Worm (Caenorhabditis elegans): ENCODE results near the gene nspd-2.

The nspd-2 gene

ce11 chrIV:9857952-9858488 is 14.2 kb downstream of the nspd-2 start, which contains the start of gene npp-1:
TSS of gene npp-1 (plus strand) at chrIV:9858488.
- TF ChIP-seq scrt-1 (GFP tag; IDR thresholded peaks at IDR 0.05) (no peak), pes-1 (GFP tag; IDR thresholded peaks at IDR 0.05) (no peak), ceh-13 (GFP tag; optimal IDR thresholded peaks at IDR 0.05) (no peak), ama-1 (optimal IDR thresholded peaks at IDR 0.05) (no peak), hnd-1 (tag; optimal IDR thresholded peaks at IDR 0.05) (no peak), hmbx-1 (tag; optimal IDR thresholded peaks at IDR 0.05) (no peak), ceh-36 (tag; optimal IDR thresholded peaks at IDR 0.05) (no peak), tbx-37 (GFP tag; conservative IDR thresholded peaks at IDR 0.05) (no peak), ets-7 (tag; optimal IDR thresholded peaks at IDR 0.05) (no peak), aly-1 (tag; optimal IDR thresholded peaks at IDR 0.05) (no peak), F13C5.2 (tag; optimal IDR thresholded peaks at IDR 0.05) (no peak), sea-1 (GFP tag; conservative IDR thresholded peaks at IDR 0.05) (no peak), flt-1 (GFP tag; IDR thresholded peaks at IDR 0.05) (no peak), tbx-11 (GFP tag; IDR thresholded peaks at IDR 0.05) (no peak)

DNA sequence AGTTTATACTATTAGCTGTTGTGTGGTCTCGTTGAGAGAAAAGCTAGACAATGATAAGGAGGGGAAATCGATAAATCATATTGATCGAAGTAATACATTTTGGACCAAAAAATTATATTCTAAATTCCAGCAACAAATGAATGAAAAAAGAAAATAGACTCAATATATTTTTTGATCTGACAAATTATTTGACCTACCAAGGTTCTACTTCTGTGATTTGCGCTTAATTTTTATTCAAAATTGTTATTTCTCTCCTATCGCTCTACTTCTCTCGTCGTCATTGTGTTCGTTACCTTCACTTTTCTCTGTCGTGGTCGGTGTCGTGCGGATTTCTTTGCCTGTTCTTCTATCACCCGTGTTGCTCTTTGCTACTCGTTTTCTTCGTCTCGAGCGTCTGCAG is 15.1 kb downstream of the nspd-2 start:
- no peak for TF ChIP-seq tbx-37 (GFP tag; conservative IDR thresholded peaks at IDR 0.05)

- TF ChIP-seq tbx-11 (GFP tag; IDR thresholded peaks at IDR 0.05), result no peak
- no peak for TF ChIP-seq aly-1 (tag; optimal IDR thresholded peaks at IDR 0.05)
- TF ChIP-seq scrt-1 (GFP tag; IDR thresholded peaks at IDR 0.05), result no peak
- TF ChIP-seq B0310.2 (tag; optimal IDR thresholded peaks at IDR 0.05), result no peak
- no peak for TF ChIP-seq ceh-13 (GFP tag; optimal IDR thresholded peaks at IDR 0.05)
- no peak for TF ChIP-seq F13C5.2 (tag; optimal IDR thresholded peaks at IDR 0.05)
- TF ChIP-seq hmg-4 (GFP tag; optimal IDR thresholded peaks at IDR 0.05), result no peak
- no peak for TF ChIP-seq tbx-37 (GFP tag; conservative IDR thresholded peaks at IDR 0.05)
- no peak for TF ChIP-seq hmbx-1 (tag; optimal IDR thresholded peaks at IDR 0.05)
- TF ChIP-seq pes-1 (GFP tag; IDR thresholded peaks at IDR 0.05), result no peak
- TF ChIP-seq hnd-1 (tag; optimal IDR thresholded peaks at IDR 0.05), result no peak
- TF ChIP-seq ceh-36 (tag; optimal IDR thresholded peaks at IDR 0.05), result no peak
- TF ChIP-seq sea-1 (GFP tag; conservative IDR thresholded peaks at IDR 0.05), result no peak
- no peak for TF ChIP-seq ama-1 (optimal IDR thresholded peaks at IDR 0.05)
- TF ChIP-seq flt-1 (GFP tag; IDR thresholded peaks at IDR 0.05), result no peak
- TF ChIP-seq ets-7 (tag; optimal IDR thresholded peaks at IDR 0.05), result no peak
- no peak for TF ChIP-seq tra-4 (tag; optimal IDR thresholded peaks at IDR 0.05)
Observed at ce11 chrIV:9861921-9862320, 18.1 kb downstream of the nspd-2 start, which contains the start of gene K07F5.14. TSS of gene K07F5.14 (plus strand) at chrIV:9862221.

DNA sequence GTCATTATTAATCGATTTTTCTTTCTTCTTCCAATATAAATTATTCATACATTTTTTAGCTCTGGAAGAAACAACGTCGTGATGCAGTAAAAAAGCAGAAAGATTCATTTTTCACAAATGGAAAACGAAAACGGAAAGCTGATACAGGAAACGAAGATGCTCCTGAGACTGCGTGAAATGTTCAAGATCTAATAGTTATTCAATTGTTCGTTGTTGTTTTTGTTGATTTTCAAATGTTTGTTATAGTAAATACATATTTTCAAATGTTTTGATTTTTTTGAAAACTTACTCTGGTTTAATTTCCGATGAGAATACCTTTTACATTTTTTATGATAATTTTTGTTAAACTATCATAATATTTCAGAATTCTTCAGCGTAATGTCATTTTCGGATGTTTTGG is 20.0 kb downstream of the nspd-2 start, which contains the start of gene K07F5.16:
Gene K07F5.16 (plus strand): TSS at position 301 of the 400 bp plus-strand sequence.
- TF ChIP-seq hmg-4 (GFP tag; optimal IDR thresholded peaks at IDR 0.05), result no peak
- TF ChIP-seq ama-1 (optimal IDR thresholded peaks at IDR 0.05), result no peak
- TF ChIP-seq hnd-1 (tag; optimal IDR thresholded peaks at IDR 0.05), result no peak
- TF ChIP-seq tbx-37 (GFP tag; conservative IDR thresholded peaks at IDR 0.05), result no peak
- no peak for TF ChIP-seq ceh-36 (tag; optimal IDR thresholded peaks at IDR 0.05)
- no peak for TF ChIP-seq pes-1 (GFP tag; IDR thresholded peaks at IDR 0.05)
- TF ChIP-seq sea-1 (GFP tag; conservative IDR thresholded peaks at IDR 0.05), result no peak
- TF ChIP-seq aly-1 (tag; optimal IDR thresholded peaks at IDR 0.05), result no peak
- no peak for TF ChIP-seq scrt-1 (GFP tag; IDR thresholded peaks at IDR 0.05)
- no peak for TF ChIP-seq tbx-11 (GFP tag; IDR thresholded peaks at IDR 0.05)
- TF ChIP-seq F13C5.2 (tag; optimal IDR thresholded peaks at IDR 0.05), result no peak
- TF ChIP-seq hmbx-1 (tag; optimal IDR thresholded peaks at IDR 0.05), result no peak
- TF ChIP-seq ets-7 (tag; optimal IDR thresholded peaks at IDR 0.05), result no peak

DNA sequence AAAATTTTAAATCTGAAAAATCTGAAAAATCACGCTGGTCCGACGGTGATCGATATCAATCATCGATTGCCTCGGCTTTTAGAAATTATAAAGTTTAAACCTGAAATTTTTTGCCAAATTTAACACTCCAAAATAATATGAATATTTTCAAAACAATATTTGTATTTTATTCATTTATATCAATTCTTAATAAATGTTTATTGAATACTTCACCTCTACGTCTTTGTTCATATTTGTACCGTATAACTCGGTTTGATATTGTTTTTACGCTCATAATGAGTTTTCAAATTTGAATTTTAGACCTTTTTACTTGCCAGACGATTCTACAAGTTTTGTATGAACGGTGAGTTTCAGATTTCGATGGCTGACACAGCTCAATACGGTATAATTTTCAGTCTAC is 20.9 kb downstream of the nspd-2 start, which contains the start of the genes K07F5.15 and K07F5.22:
Gene K07F5.15 (plus strand): TSS at position 301 of the 400 bp plus-strand sequence.
Gene K07F5.22 (plus strand): TSS at position 301 of the 400 bp plus-strand sequence.
- TF ChIP-seq sea-1 (GFP tag; conservative IDR thresholded peaks at IDR 0.05) (no peak), tbx-37 (GFP tag; conservative IDR thresholded peaks at IDR 0.05) (no peak), B0310.2 (tag; optimal IDR thresholded peaks at IDR 0.05) (no peak), ceh-36 (tag; optimal IDR thresholded peaks at IDR 0.05) (no peak), flt-1 (GFP tag; IDR thresholded peaks at IDR 0.05) (no peak), pes-1 (GFP tag; IDR thresholded peaks at IDR 0.05) (no peak), ama-1 (optimal IDR thresholded peaks at IDR 0.05) (no peak), hnd-1 (tag; optimal IDR thresholded peaks at IDR 0.05) (no peak), tra-4 (tag; optimal IDR thresholded peaks at IDR 0.05) (no peak), F13C5.2 (tag; optimal IDR thresholded peaks at IDR 0.05) (no peak), scrt-1 (GFP tag; IDR thresholded peaks at IDR 0.05) (no peak)

- no peak for TF ChIP-seq tbx-11 (GFP tag; IDR thresholded peaks at IDR 0.05)
- TF ChIP-seq sea-1 (GFP tag; conservative IDR thresholded peaks at IDR 0.05), result no peak
- TF ChIP-seq hmg-4 (GFP tag; optimal IDR thresholded peaks at IDR 0.05), result no peak
- TF ChIP-seq pes-1 (GFP tag; IDR thresholded peaks at IDR 0.05), result no peak
- TF ChIP-seq hmbx-1 (tag; optimal IDR thresholded peaks at IDR 0.05), result no peak
- no peak for TF ChIP-seq B0310.2 (tag; optimal IDR thresholded peaks at IDR 0.05)
- TF ChIP-seq ceh-36 (tag; optimal IDR thresholded peaks at IDR 0.05), result no peak
Observed at ce11 chrIV:9866865-9867264, 23.0 kb downstream of the nspd-2 start.

DNA sequence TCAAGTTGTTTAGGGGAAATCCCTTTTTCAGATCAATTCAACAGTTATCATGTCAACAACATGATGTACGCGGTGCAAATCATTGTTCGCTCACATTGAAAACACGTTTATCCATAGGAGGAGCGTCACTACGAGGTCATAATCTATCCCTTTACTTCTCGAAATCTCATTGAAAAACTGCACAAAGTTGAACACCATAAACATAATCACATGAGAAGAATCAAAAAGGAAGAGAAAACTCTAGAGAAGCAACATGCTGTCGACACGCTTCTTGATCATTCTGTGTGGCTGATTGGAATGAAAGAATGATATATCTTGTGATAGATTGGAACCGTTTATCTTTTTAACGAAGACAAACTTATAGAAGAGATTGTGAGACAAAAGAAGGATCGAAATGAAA is 24.1 kb downstream of the nspd-2 start:
- no peak for TF ChIP-seq hmbx-1 (tag; optimal IDR thresholded peaks at IDR 0.05)
- TF ChIP-seq ceh-13 (GFP tag; optimal IDR thresholded peaks at IDR 0.05), result no peak
- TF ChIP-seq ceh-36 (tag; optimal IDR thresholded peaks at IDR 0.05), result no peak
- TF ChIP-seq pes-1 (GFP tag; IDR thresholded peaks at IDR 0.05), result no peak
- TF ChIP-seq scrt-1 (GFP tag; IDR thresholded peaks at IDR 0.05), result no peak

DNA sequence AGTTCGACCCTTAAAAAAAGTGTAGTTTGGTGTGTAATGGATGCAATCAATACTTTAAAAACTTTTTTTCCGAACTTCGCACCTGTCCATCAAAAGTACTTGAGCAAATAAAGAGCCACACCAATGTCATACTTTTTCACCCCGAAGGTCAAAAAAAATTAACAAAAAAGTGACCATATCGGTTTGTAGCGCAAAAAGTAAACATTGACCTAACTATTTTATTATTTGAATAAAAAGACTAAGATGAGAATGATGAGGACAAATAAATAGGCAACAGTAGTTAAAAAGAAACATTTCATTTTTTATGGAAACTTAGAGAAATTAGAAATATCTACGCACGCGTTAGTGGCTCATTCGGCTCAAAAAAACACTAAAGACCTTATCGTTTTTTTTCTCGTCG is 25.5 kb downstream of the nspd-2 start:
- no peak for TF ChIP-seq ceh-36 (tag; optimal IDR thresholded peaks at IDR 0.05)
- TF ChIP-seq F13C5.2 (tag; optimal IDR thresholded peaks at IDR 0.05), result no peak
- no peak for TF ChIP-seq hmg-4 (GFP tag; optimal IDR thresholded peaks at IDR 0.05)
- TF ChIP-seq ets-7 (tag; optimal IDR thresholded peaks at IDR 0.05), result no peak
- no peak for TF ChIP-seq B0310.2 (tag; optimal IDR thresholded peaks at IDR 0.05)
- TF ChIP-seq aly-1 (tag; optimal IDR thresholded peaks at IDR 0.05), result no peak
- no peak for TF ChIP-seq scrt-1 (GFP tag; IDR thresholded peaks at IDR 0.05)
- no peak for TF ChIP-seq pes-1 (GFP tag; IDR thresholded peaks at IDR 0.05)
- no peak for TF ChIP-seq sea-1 (GFP tag; conservative IDR thresholded peaks at IDR 0.05)
- no peak for TF ChIP-seq ceh-13 (GFP tag; optimal IDR thresholded peaks at IDR 0.05)
- no peak for TF ChIP-seq hnd-1 (tag; optimal IDR thresholded peaks at IDR 0.05)
- no peak for TF ChIP-seq tra-4 (tag; optimal IDR thresholded peaks at IDR 0.05)
- no peak for TF ChIP-seq tbx-11 (GFP tag; IDR thresholded peaks at IDR 0.05)
